Worm (Caenorhabditis elegans) whole organism, midembryonic: ENCODE results near the gene F49E8.7.

Experiments
- klf-2 ChIP-seq: fragments of 200-800 bp; sonication (Bioruptor generic); conservative IDR thresholded peaks from 2 replicates; pipeline ENCODE4 v1.3.6; 2022; ENCODE audit warnings: missing genetic modification reagents, missing genetic modification characterization, missing compliant biosample characterization
- tab-1 ChIP-seq: fragments of 200-800 bp; sonication (Bioruptor generic); IDR thresholded peaks from 2 replicates; pipeline ENCODE4 v1.3.6; 2022; ENCODE audit warnings: missing genetic modification characterization, missing compliant biosample characterization

ce11 chrIV:7554351-7554750 is 1.8 kb downstream of the F49E8.7 start, which contains the start of gene F49E8.6:
- no peak for TF ChIP-seq klf-2 (GFP tag; lab: Robert Waterston, UW)
- TF ChIP-seq tab-1: no peak
